Worm (Caenorhabditis elegans): Measurements from ENCODE around the gene F44B9.2.

Gene F44B9.2

ce11 chrIII:8004091-8004490 is 18.2 kb upstream of the F44B9.2 start, which contains the start of gene C06G4.6:
Gene C06G4.6, plus strand, starts transcription at chrIII:8004391.
- no peak for TF ChIP-seq dox-1 (GFP tag; IDR thresholded peaks at IDR 0.05)
- no peak for TF ChIP-seq fkh-3 (tag; optimal IDR thresholded peaks at IDR 0.05)

DNA sequence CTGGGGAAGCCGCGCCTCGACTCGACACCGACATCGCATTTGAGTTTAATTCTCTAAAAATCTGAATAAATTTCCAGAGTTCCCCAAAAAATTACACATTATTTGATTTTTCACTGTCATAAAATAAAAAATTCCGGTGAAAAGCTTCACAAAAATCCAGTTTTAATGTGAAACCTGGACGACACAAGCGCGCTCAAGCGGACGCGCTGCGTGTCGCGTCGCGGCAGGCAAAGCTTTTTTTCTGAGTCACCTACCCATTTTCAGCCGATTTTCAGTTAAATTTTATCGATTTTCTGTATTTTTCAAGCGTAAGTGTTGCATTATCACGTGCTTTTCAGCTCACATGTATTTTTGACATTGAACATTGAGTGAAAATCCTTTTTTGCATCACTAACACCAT is 12.5 kb upstream of the F44B9.2 start, which contains the start of gene cit-1.1:
TSS of gene cit-1.1 (minus strand) at position 53 of the 400 bp plus-strand sequence.
- peak; percentile 15 for TF ChIP-seq nhr-80 (tag; optimal IDR thresholded peaks at IDR 0.05)
- peak; percentile 97 for TF ChIP-seq madf-3 (GFP tag; IDR thresholded peaks at IDR 0.05)
- no peak for TF ChIP-seq lsy-27 (tag; optimal IDR thresholded peaks at IDR 0.05; ENCODE audit: borderline replicate concordance, insufficient read depth)

DNA sequence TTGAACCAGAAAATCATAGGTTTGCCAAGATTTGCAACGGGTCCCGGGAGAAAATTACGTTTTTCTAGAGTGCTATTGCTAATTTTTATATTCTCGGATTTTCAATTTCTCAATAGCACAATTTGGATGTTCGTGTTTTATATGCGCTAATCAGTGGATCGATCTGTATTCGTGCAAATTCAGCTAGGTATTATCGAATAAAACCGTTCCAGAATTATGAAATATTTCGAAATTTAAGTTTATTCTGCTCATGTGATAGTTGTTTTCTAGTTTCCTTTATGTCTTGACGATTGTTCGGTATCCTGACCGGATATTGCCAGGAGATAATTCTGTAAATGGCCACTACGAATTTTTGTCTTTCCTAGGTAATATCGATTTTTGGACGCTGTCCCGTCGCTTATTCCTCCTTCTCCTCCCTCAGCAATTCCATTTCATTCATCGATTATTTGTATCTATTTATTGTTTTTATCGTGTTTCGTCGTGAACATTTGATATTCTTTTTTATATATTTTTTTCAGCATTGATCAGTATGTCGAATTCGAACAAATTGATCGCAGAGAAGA is 11.9 kb upstream of the F44B9.2 start, which contains the start of gene cit-1.2:
TSS of gene cit-1.2 (plus strand) at position 513 of the 563 bp plus-strand sequence.
- TF ChIP-seq attf-3 (GFP tag; conservative IDR thresholded peaks at IDR 0.05) (no peak), let-607 (tag; optimal IDR thresholded peaks at IDR 0.05) (no peak), ceh-100 (GFP tag; IDR thresholded peaks at IDR 0.05) (no peak), cebp-1 (GFP tag; IDR thresholded peaks at IDR 0.05) (peak; percentile 23; the same call in 1 of the 2 replicates), cebp-1 (tag; optimal IDR thresholded peaks at IDR 0.05) (peak; percentile 67), nfyb-1 (GFP tag; IDR thresholded peaks at IDR 0.05) (0 out of 2 replicates have a peak, but pooled peaks have one; percentile 30), pbrm-1 (GFP tag; IDR thresholded peaks at IDR 0.05) (0 out of 2 replicates have a peak, but pooled peaks have one; percentile 19)

ce11 chrIII:8013582-8013981 is 8.7 kb upstream of the F44B9.2 start:
- TF ChIP-seq unc-130 (GFP tag; optimal IDR thresholded peaks at IDR 0.05): peak; percentile 3
- peak; percentile 91 for TF ChIP-seq him-1 (tag; optimal IDR thresholded peaks at IDR 0.05)
- TF ChIP-seq athp-1 (tag; optimal IDR thresholded peaks at IDR 0.05): peak; percentile 31
- TF ChIP-seq madf-6 (GFP tag; IDR thresholded peaks at IDR 0.05): 0 out of 2 replicates have a peak, but pooled peaks have one; percentile 23
- no peak for TF ChIP-seq die-1 (tag; optimal IDR thresholded peaks at IDR 0.05)
- TF ChIP-seq nfyb-1 (GFP tag; IDR thresholded peaks at IDR 0.05): no peak
- peak; percentile 25 for TF ChIP-seq hrde-1 (tag; optimal IDR thresholded peaks at IDR 0.05; ENCODE audit: borderline replicate concordance)

ce11 chrIII:8016438-8016837 is 5.8 kb upstream of the F44B9.2 start, which contains the start of gene F44B9.5:
Gene F44B9.5, minus strand, starts transcription at chrIII:8016538.
- no peak for TF ChIP-seq pbrm-1 (GFP tag; IDR thresholded peaks at IDR 0.05)
- no peak for TF ChIP-seq sdz-38 (tag; optimal IDR thresholded peaks at IDR 0.05)
- no peak for TF ChIP-seq nfya-2 (GFP tag; IDR thresholded peaks at IDR 0.05)
- no peak for TF ChIP-seq aptf-2 (GFP tag; conservative IDR thresholded peaks at IDR 0.05)

ce11 chrIII:8017053-8017452 is 5.2 kb upstream of the F44B9.2 start:
- TF ChIP-seq B0336.3 (GFP tag; IDR thresholded peaks at IDR 0.05) (no peak), rec-8 (tag; optimal IDR thresholded peaks at IDR 0.05) (no peak), attf-3 (GFP tag; conservative IDR thresholded peaks at IDR 0.05) (no peak), ztf-26 (tag; optimal IDR thresholded peaks at IDR 0.05) (no peak), mes-4 (tag; optimal IDR thresholded peaks at IDR 0.05) (no peak), ceh-58 (GFP tag; IDR thresholded peaks at IDR 0.05) (no peak), egl-18 (GFP tag; IDR thresholded peaks at IDR 0.05) (no peak), sptf-2 (GFP tag; optimal IDR thresholded peaks at IDR 0.05) (no peak), ceh-27 (GFP tag; optimal IDR thresholded peaks at IDR 0.05) (no peak), zfh-2 (GFP tag; conservative IDR thresholded peaks at IDR 0.05) (no peak), lin-54 (GFP tag; optimal IDR thresholded peaks at IDR 0.05) (no peak), repo-1 (tag; optimal IDR thresholded peaks at IDR 0.05) (no peak), dox-1 (GFP tag; IDR thresholded peaks at IDR 0.05) (no peak)

Data from whole organism, young adult.